Fruit fly (Drosophila melanogaster) whole organism, adult: ENCODE results near the gene Ir94b.

ENCODE experiments used
- Crg-1 ChIP-seq: fragments of 200-800 bp; sonication (Bioruptor generic); optimal IDR thresholded peaks from 2 replicates; lab custom pipeline; 2016; ENCODE audit warnings: missing biosample characterization, missing genetic modification characterization
- Mnt ChIP-seq: fragments of 200-800 bp; sonication (Bioruptor generic); optimal IDR thresholded peaks from 2 replicates; lab custom pipeline; 2016; ENCODE audit warnings: missing biosample characterization, mild to moderate bottlenecking, missing genetic modification characterization
- cnc ChIP-seq, 2 experiments: fragments of >200 bp; optimal IDR thresholded peaks; 2 replicates each; lab custom pipeline; 2017
- ovo ChIP-seq: fragments of 200-800 bp; sonication (Bioruptor generic); optimal IDR thresholded peaks from 2 replicates; lab custom pipeline; 2016; ENCODE audit warnings: missing biosample characterization, missing genetic modification characterization
- pad ChIP-seq: fragments of 200-800 bp; sonication (Bioruptor generic); optimal IDR thresholded peaks from 3 replicates; lab custom pipeline; 2017; ENCODE audit warnings: missing biosample characterization, missing genetic modification characterization, mild to moderate bottlenecking, moderate library complexity, missing genetic modification reagents

DNA sequence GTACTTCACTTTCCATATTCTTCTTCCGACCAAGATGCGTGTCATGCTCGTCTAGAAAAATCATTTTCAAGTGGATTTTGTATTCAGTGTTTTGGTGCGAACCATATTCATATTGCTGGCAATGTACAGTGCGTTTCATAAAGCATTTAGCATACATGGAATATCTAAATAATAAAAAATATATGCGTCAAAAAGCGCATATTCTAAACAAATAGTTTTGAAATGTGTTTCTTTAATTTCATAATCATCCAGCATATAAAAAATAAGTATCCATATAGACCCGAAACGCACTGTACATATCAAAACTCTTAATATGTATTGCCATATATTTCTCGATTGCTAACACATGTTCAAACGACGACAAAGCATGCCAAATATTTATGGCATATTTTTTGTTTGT, 4.2 kb upstream of the Ir94b start:
- no peak for TF ChIP-seq ovo (GFP tag; lab: Kevin White, UChicago)
- TF ChIP-seq Crg-1 (GFP tag; lab: Kevin White, UChicago), result no peak
- no peak for TF ChIP-seq Mnt
- TF ChIP-seq cnc (optimal IDR thresholded peaks at IDR 0.05; lab: Kevin White, UChicago), result no peak
- no peak for TF ChIP-seq pad (GFP tag; lab: Kevin White, UChicago)
